Fruit fly (Drosophila melanogaster) whole organism, embryonic: ENCODE data around the gene CG7386.

Experiments used
- Atf-2 ChIP-seq: fragments of 200-800 bp; sonication (Bioruptor generic); optimal IDR thresholded peaks from 2 replicates; lab custom pipeline; 2016; ENCODE audit warnings: missing biosample characterization, missing genetic modification characterization
- CG11398 ChIP-seq: fragments of 200-800 bp; sonication (Bioruptor generic); optimal IDR thresholded peaks from 2 replicates; lab custom pipeline; 2016; ENCODE audit warnings: missing biosample characterization, missing genetic modification characterization
- CG1233 ChIP-seq: fragments of 200-800 bp; sonication (Bioruptor generic); optimal IDR thresholded peaks from 4 replicates; lab custom pipeline; 2018; ENCODE audit warnings: missing biosample characterization, mild to moderate bottlenecking, missing genetic modification characterization
- CG12942 ChIP-seq: fragments of 200-800 bp; sonication (Bioruptor generic); optimal IDR thresholded peaks from 3 replicates; lab custom pipeline; 2016; ENCODE audit warnings: missing biosample characterization, missing genetic modification characterization
- CG13287 ChIP-seq: fragments of 200-800 bp; sonication (Bioruptor generic); IDR thresholded peaks from 2 replicates; pipeline ENCODE4 v1.3.6; 2022; ENCODE audit warnings: missing biosample characterization, missing genetic modification characterization; ENCODE audit not compliant: partially characterized antibody
- CG15011 ChIP-seq: fragments of 200-800 bp; sonication (Bioruptor generic); optimal IDR thresholded peaks from 3 replicates; lab custom pipeline; 2018; ENCODE audit warnings: missing biosample characterization, mild to moderate bottlenecking, missing genetic modification characterization
- CG17186 ChIP-seq: fragments of 200-800 bp; sonication (Bioruptor generic); optimal IDR thresholded peaks from 3 replicates; lab custom pipeline; 2017; ENCODE audit warnings: missing biosample characterization, missing genetic modification reagents, missing genetic modification characterization
- CG17359 ChIP-seq: fragments of 200-800 bp; sonication (Bioruptor generic); optimal IDR thresholded peaks from 3 replicates; lab custom pipeline; 2018; ENCODE audit warnings: missing biosample characterization, mild to moderate bottlenecking, missing genetic modification characterization, moderate library complexity
- CG18764 ChIP-seq: fragments of 200-800 bp; sonication (Bioruptor generic); optimal IDR thresholded peaks from 3 replicates; lab custom pipeline; 2016; ENCODE audit warnings: missing biosample characterization, missing genetic modification characterization
- CG2120 ChIP-seq: fragments of 200-800 bp; sonication (Bioruptor generic); optimal IDR thresholded peaks from 3 replicates; lab custom pipeline; 2016; ENCODE audit warnings: missing biosample characterization, missing genetic modification characterization
- CG2875 ChIP-seq: fragments of 200-800 bp; sonication (Bioruptor generic); optimal IDR thresholded peaks from 2 replicates; lab custom pipeline; 2017; ENCODE audit warnings: missing biosample characterization, mild to moderate bottlenecking, missing genetic modification characterization, missing genetic modification reagents
- CG3065 ChIP-seq: fragments of 200-800 bp; sonication (Bioruptor generic); optimal IDR thresholded peaks from 2 replicates; lab custom pipeline; 2016; ENCODE audit warnings: missing biosample characterization, missing genetic modification characterization
- CG33557 ChIP-seq: fragments of 200-800 bp; sonication (Bioruptor generic); optimal IDR thresholded peaks from 2 replicates; lab custom pipeline; 2019; ENCODE audit warnings: missing biosample characterization, mild to moderate bottlenecking, missing genetic modification characterization, moderate library complexity
- CG3726 ChIP-seq: fragments of 200-800 bp; sonication (Bioruptor generic); IDR thresholded peaks from 3 replicates; pipeline ENCODE4, ENCODE4 v1.3.6; 2022; ENCODE audit warnings: missing biosample characterization, missing genetic modification characterization
- CG4820 ChIP-seq: fragments of 200-800 bp; sonication (Bioruptor generic); optimal IDR thresholded peaks from 3 replicates; lab custom pipeline; 2016; ENCODE audit warnings: missing biosample characterization, missing genetic modification characterization
- CG4854 ChIP-seq: fragments of 200-800 bp; sonication (Bioruptor generic); optimal IDR thresholded peaks from 2 replicates; lab custom pipeline; 2016; ENCODE audit warnings: missing biosample characterization, missing genetic modification characterization, inconsistent platforms
- CG5245 ChIP-seq: fragments of 200-800 bp; sonication (Bioruptor generic); optimal IDR thresholded peaks from 3 replicates; lab custom pipeline; 2016; ENCODE audit warnings: missing biosample characterization, missing genetic modification characterization
- CG6254 ChIP-seq: fragments of 200-800 bp; sonication (Bioruptor generic); optimal IDR thresholded peaks from 3 replicates; lab custom pipeline; 2017; ENCODE audit warnings: mild to moderate bottlenecking, missing biosample characterization, missing genetic modification reagents, missing genetic modification characterization
- CG6689 ChIP-seq: fragments of 200-800 bp; sonication (Bioruptor generic); IDR thresholded peaks from 2 replicates; pipeline ENCODE4 v1.3.6; 2022; ENCODE audit warnings: missing biosample characterization, missing genetic modification characterization
- CG7271 ChIP-seq: fragments of 200-800 bp; sonication (Bioruptor generic); optimal IDR thresholded peaks from 2 replicates; lab custom pipeline; 2018; ENCODE audit warnings: missing biosample characterization, mild to moderate bottlenecking, missing genetic modification characterization, moderate library complexity
- CG7928 ChIP-seq: fragments of 200-800 bp; sonication (Bioruptor generic); optimal IDR thresholded peaks from 2 replicates; lab custom pipeline; 2017; ENCODE audit warnings: missing biosample characterization, mild to moderate bottlenecking, missing genetic modification characterization
- CG8290 ChIP-seq, 3 experiments: fragments of 200-800 bp; sonication (Bioruptor generic); optimal IDR thresholded peaks; 2 replicates each; lab custom pipeline; 2016 to 2019; ENCODE audit warnings: missing biosample characterization in 3 of 3, missing genetic modification characterization in 3 of 3, mild to moderate bottlenecking in 2 of 3, moderate library complexity in 1 of 3
- CG9797 ChIP-seq: fragments of 200-800 bp; sonication (Bioruptor generic); optimal IDR thresholded peaks from 3 replicates; lab custom pipeline; 2018; ENCODE audit warnings: missing biosample characterization, mild to moderate bottlenecking, missing genetic modification characterization
- CG9876 ChIP-seq: fragments of 200-800 bp; sonication (Bioruptor generic); optimal IDR thresholded peaks from 2 replicates; lab custom pipeline; 2016; ENCODE audit warnings: missing biosample characterization, missing genetic modification characterization
- CG9932 ChIP-seq: fragments of 200-800 bp; sonication (Bioruptor generic); IDR thresholded peaks from 2 replicates; pipeline ENCODE4 v1.3.6; 2022; ENCODE audit warnings: missing biosample characterization, missing genetic modification characterization
- D19A ChIP-seq: fragments of 200-800 bp; optimal IDR thresholded peaks from 3 replicates; lab custom pipeline; 2019; ENCODE audit warnings: missing biosample characterization, mild to moderate bottlenecking, missing genetic modification characterization, moderate library complexity
- Fer1 ChIP-seq: fragments of 200-800 bp; sonication (Bioruptor generic); optimal IDR thresholded peaks from 2 replicates; lab custom pipeline; 2017; ENCODE audit warnings: missing biosample characterization, mild to moderate bottlenecking, missing genetic modification characterization
- HLH4C ChIP-seq: fragments of 200-800 bp; sonication (Bioruptor generic); IDR thresholded peaks from 3 replicates; pipeline ENCODE4 v1.3.6; 2022; ENCODE audit warnings: missing biosample characterization, missing genetic modification characterization; ENCODE audit not compliant: partially characterized antibody
- Hey ChIP-seq: fragments of 200-800 bp; sonication (Bioruptor generic); optimal IDR thresholded peaks from 3 replicates; lab custom pipeline; 2018; ENCODE audit warnings: missing biosample characterization, mild to moderate bottlenecking, missing genetic modification characterization
- Mrtf ChIP-seq: fragments of 200-800 bp; sonication (Bioruptor generic); IDR thresholded peaks from 3 replicates; pipeline ENCODE4 v1.3.6; 2022; ENCODE audit warnings: missing biosample characterization, missing genetic modification characterization
- NK7.1 ChIP-seq: fragments of 200-800 bp; sonication (Bioruptor generic); optimal IDR thresholded peaks from 3 replicates; lab custom pipeline; 2016; ENCODE audit warnings: missing biosample characterization, missing genetic modification characterization
- PHDP ChIP-seq: fragments of 200-800 bp; sonication (Bioruptor generic); optimal IDR thresholded peaks from 3 replicates; lab custom pipeline; 2018; ENCODE audit warnings: missing biosample characterization, mild to moderate bottlenecking, missing genetic modification characterization, moderate library complexity
- Poxn ChIP-seq: fragments of 200-800 bp; sonication (Bioruptor generic); IDR thresholded peaks from 2 replicates; pipeline ENCODE4 v1.3.6; 2022; ENCODE audit warnings: missing biosample characterization, missing genetic modification characterization
- Usf ChIP-seq: fragments of 200-800 bp; sonication (Bioruptor generic); optimal IDR thresholded peaks from 2 replicates; lab custom pipeline; 2017; ENCODE audit warnings: missing genotype, missing biosample characterization, missing genetic modification characterization
- al ChIP-seq: fragments of 200-800 bp; sonication (Bioruptor generic); IDR thresholded peaks from 2 replicates; pipeline ENCODE4 v1.3.6; 2022; ENCODE audit warnings: missing biosample characterization, missing genetic modification characterization
- ase ChIP-seq: fragments of 200-800 bp; sonication (Bioruptor generic); IDR thresholded peaks from 3 replicates; pipeline ENCODE4 v1.3.6; 2022; ENCODE audit warnings: missing biosample characterization, missing genetic modification characterization
- bowl ChIP-seq: fragments of 200-800 bp; sonication (Bioruptor generic); IDR thresholded peaks from 2 replicates; pipeline ENCODE4 v1.3.6; 2022; ENCODE audit warnings: missing biosample characterization, missing genetic modification characterization
- crc ChIP-seq: fragments of 200-800 bp; sonication (Bioruptor generic); optimal IDR thresholded peaks from 2 replicates; lab custom pipeline; 2016; ENCODE audit warnings: missing biosample characterization, missing genetic modification characterization
- dati ChIP-seq: fragments of 200-800 bp; sonication (Bioruptor generic); IDR thresholded peaks from 2 replicates; pipeline ENCODE4 v1.3.6; 2022; ENCODE audit warnings: missing biosample characterization, missing genetic modification characterization
- en ChIP-seq: fragments of 200-800 bp; sonication (Bioruptor generic); optimal IDR thresholded peaks from 2 replicates; lab custom pipeline; 2016; ENCODE audit warnings: missing biosample characterization, missing genetic modification characterization
- eyg ChIP-seq: fragments of 200-800 bp; sonication (Bioruptor generic); optimal IDR thresholded peaks from 3 replicates; lab custom pipeline; 2016; ENCODE audit warnings: missing biosample characterization, missing genetic modification characterization
- fd102C ChIP-seq: fragments of 200-800 bp; sonication (Bioruptor generic); optimal IDR thresholded peaks from 2 replicates; lab custom pipeline; 2018; ENCODE audit warnings: missing biosample characterization, mild to moderate bottlenecking, missing genetic modification characterization, moderate library complexity
- jumu ChIP-seq: fragments of 200-800 bp; sonication (Bioruptor generic); optimal IDR thresholded peaks from 3 replicates; lab custom pipeline; 2016; ENCODE audit warnings: missing biosample characterization, missing genetic modification characterization
- mam ChIP-seq: fragments of 200-800 bp; sonication (Bioruptor generic); optimal IDR thresholded peaks from 3 replicates; lab custom pipeline; 2016; ENCODE audit warnings: missing biosample characterization, missing genetic modification characterization
- p53 ChIP-seq: fragments of 200-800 bp; sonication (Bioruptor generic); optimal IDR thresholded peaks from 2 replicates; lab custom pipeline; 2016; ENCODE audit warnings: missing biosample characterization, missing genetic modification characterization
- pzg ChIP-seq: fragments of 200-800 bp; sonication (Bioruptor generic); optimal IDR thresholded peaks from 3 replicates; lab custom pipeline; 2018; ENCODE audit warnings: missing biosample characterization, mild to moderate bottlenecking, missing genetic modification characterization, moderate library complexity
- salm ChIP-seq: fragments of 200-800 bp; sonication (Bioruptor generic); optimal IDR thresholded peaks from 2 replicates; lab custom pipeline; 2018; ENCODE audit warnings: missing biosample characterization, mild to moderate bottlenecking, missing genetic modification characterization
- sens ChIP-seq: fragments of 200-800 bp; sonication (Bioruptor generic); peaks from one replicate; lab custom pipeline; 2016; ENCODE audit warnings: missing biosample characterization, missing genetic modification characterization
- sim ChIP-seq: fragments of 200-800 bp; sonication (Bioruptor generic); IDR thresholded peaks from 2 replicates; pipeline ENCODE4 v1.3.6; 2022; ENCODE audit warnings: missing biosample characterization, missing genetic modification characterization

Gene CG7386

dm6 chr3L:6192822-6193555 is 3.4 kb downstream of the CG7386 start, which contains the start of the genes Sf3b6 and Tnpo (continued):
- peak; percentile 55 for TF ChIP-seq Atf-2 (GFP tag; lab: Kevin White, UChicago)
- peak; percentile 64 for TF ChIP-seq CG18764 (GFP tag; lab: Kevin White, UChicago)
- peak; percentile 62; the same call in 2 of the 3 replicates for TF ChIP-seq HLH4C (GFP tag; lab: Robert Waterston, UW)
- TF ChIP-seq CG9876 (GFP tag; lab: Kevin White, UChicago): peak; percentile 64
- TF ChIP-seq CG6689 (GFP tag; lab: Robert Waterston, UW): peak; percentile 91
- TF ChIP-seq CG7271 (tag; lab: Kevin White, UChicago): peak; percentile 54
- TF ChIP-seq p53 (GFP tag; lab: Kevin White, UChicago): peak; percentile 35
- no peak for TF ChIP-seq CG11398
- peak; percentile 79 for TF ChIP-seq CG8290 (GFP tag; optimal IDR thresholded peaks at IDR 0.05; lab: Kevin White, UChicago)
- peak in 1 of 2 experiments; percentile 66 for TF ChIP-seq CG8290 (tag; optimal IDR thresholded peaks at IDR 0.05; lab: Kevin White, UChicago)
- TF ChIP-seq NK7.1: peak; percentile 48
- peak; percentile 74 for TF ChIP-seq CG1233 (GFP tag; lab: Kevin White, UChicago)
- TF ChIP-seq Fer1 (GFP tag; lab: Kevin White, UChicago): peak; percentile 70
- peak; percentile 83 for TF ChIP-seq CG12942 (GFP tag; lab: Kevin White, UChicago)
- no peak for TF ChIP-seq PHDP (tag; lab: Kevin White, UChicago)
- peak; percentile 84 for TF ChIP-seq al (GFP tag; lab: Robert Waterston, UW)
- peak; percentile 93 for TF ChIP-seq CG9932
- peak; percentile 80 for TF ChIP-seq CG4820
- TF ChIP-seq CG6254 (GFP tag; lab: Kevin White, UChicago): peak; percentile 48
- TF ChIP-seq jumu: peak; percentile 66
- TF ChIP-seq CG7928: peak; percentile 47
- peak; percentile 74 for TF ChIP-seq CG15011
- TF ChIP-seq CG13287 (GFP tag; lab: Robert Waterston, UW): peak; percentile 61
- TF ChIP-seq CG33557 (GFP tag; lab: Kevin White, UChicago): peak; percentile 83
- TF ChIP-seq Hey (tag; lab: Kevin White, UChicago): no peak
- TF ChIP-seq CG17186: peak; percentile 62
- peak; percentile 74 for TF ChIP-seq pzg (GFP tag; lab: Kevin White, UChicago)
- peak; percentile 68 for TF ChIP-seq ase
- TF ChIP-seq CG2875 (GFP tag; lab: Kevin White, UChicago): no peak
- no peak for TF ChIP-seq bowl (GFP tag; lab: Robert Waterston, UW)
- TF ChIP-seq CG17359 (tag; lab: Kevin White, UChicago): no peak
- TF ChIP-seq salm: no peak
- TF ChIP-seq fd102C (GFP tag; lab: Kevin White, UChicago): no peak
- TF ChIP-seq en (GFP tag; lab: Kevin White, UChicago): no peak
- TF ChIP-seq D19A (tag; lab: Kevin White, UChicago): no peak
- peak; percentile 66 for TF ChIP-seq CG5245 (GFP tag; lab: Kevin White, UChicago)
- peak; percentile 45 for TF ChIP-seq CG3065 (GFP tag; lab: Kevin White, UChicago)
- TF ChIP-seq Poxn (GFP tag; lab: Robert Waterston, UW): peak; percentile 24; the same call in 1 of the 2 replicates
- TF ChIP-seq Usf: peak; percentile 79
- TF ChIP-seq eyg (GFP tag; lab: Kevin White, UChicago): peak; percentile 23
- peak; percentile 81 for TF ChIP-seq Mrtf (GFP tag; lab: Robert Waterston, UW)
- peak; percentile 38; the same call in 1 of the 2 replicates for TF ChIP-seq sim (GFP tag; lab: Robert Waterston, UW)
- TF ChIP-seq mam (GFP tag; lab: Kevin White, UChicago): peak; percentile 89
- TF ChIP-seq dati (GFP tag; lab: Robert Waterston, UW): no peak
- no peak for TF ChIP-seq crc (GFP tag; lab: Kevin White, UChicago)
- peak; percentile 56 for TF ChIP-seq CG4854 (GFP tag; lab: Kevin White, UChicago)
- no peak for TF ChIP-seq sens (GFP tag; lab: Kevin White, UChicago)
- peak; percentile 99 for TF ChIP-seq CG9797 (GFP tag; lab: Kevin White, UChicago)
- peak; percentile 57; the same call in 1 of the 3 replicates for TF ChIP-seq CG3726 (GFP tag; lab: Robert Waterston, UW)
- peak; percentile 91 for TF ChIP-seq CG2120 (GFP tag; lab: Kevin White, UChicago)
